Worm (Caenorhabditis elegans) whole organism, early embryonic: ENCODE results near the gene cox-17.
A peak's percentile ranks its signal among the peaks of the same experiment; 100 is the strongest.

Experiments
- B0310.2 ChIP-seq: sonication (generic microtip); optimal IDR thresholded peaks from 2 replicates; lab custom pipeline; 2016; ENCODE audit warnings: mild to moderate bottlenecking, missing genetic modification characterization, missing compliant biosample characterization
- F13C5.2 ChIP-seq: sonication (generic microtip); optimal IDR thresholded peaks from 2 replicates; lab custom pipeline; 2017; ENCODE audit warnings: mild to moderate bottlenecking, missing genetic modification characterization, inconsistent platforms, missing compliant biosample characterization
- aly-1 ChIP-seq: sonication (generic microtip); optimal IDR thresholded peaks from 2 replicates; lab custom pipeline; 2016; ENCODE audit warnings: missing genetic modification characterization, missing compliant biosample characterization
- ama-1 ChIP-seq: fragments of 150-350 bp; optimal IDR thresholded peaks from 2 replicates; lab custom pipeline; 2014
- ceh-13 ChIP-seq: fragments of 200-800 bp; sonication (Bioruptor generic); optimal IDR thresholded peaks from 2 replicates; lab custom pipeline; 2018; ENCODE audit warnings: mild to moderate bottlenecking, missing genetic modification characterization, missing compliant biosample characterization
- flt-1 ChIP-seq: fragments of 200-800 bp; sonication (Bioruptor generic); IDR thresholded peaks from 2 replicates; pipeline ENCODE4 v1.3.6; 2022; ENCODE audit warnings: missing genetic modification characterization, missing compliant biosample characterization
- hmg-4 ChIP-seq: fragments of 200-800 bp; sonication (Bioruptor generic); optimal IDR thresholded peaks from 2 replicates; lab custom pipeline; 2018; ENCODE audit warnings: mild to moderate bottlenecking, missing genetic modification characterization, missing compliant biosample characterization
- hnd-1 ChIP-seq: sonication (generic microtip); optimal IDR thresholded peaks from 2 replicates; lab custom pipeline; 2016; ENCODE audit warnings: missing genetic modification characterization, missing compliant biosample characterization
- pes-1 ChIP-seq: fragments of 200-800 bp; sonication (Bioruptor generic); IDR thresholded peaks from 2 replicates; pipeline ENCODE4 v1.3.6; 2022; ENCODE audit warnings: missing genetic modification reagents, missing genetic modification characterization, missing compliant biosample characterization
- tbx-37 ChIP-seq: fragments of 200-800 bp; sonication (Bioruptor generic); conservative IDR thresholded peaks from 2 replicates; pipeline ENCODE4 v1.3.6; 2022; ENCODE audit warnings: missing genetic modification reagents, missing genetic modification characterization, missing compliant biosample characterization
- tra-4 ChIP-seq: sonication (generic microtip); optimal IDR thresholded peaks from 2 replicates; lab custom pipeline; 2017; ENCODE audit warnings: missing genetic modification characterization, missing compliant biosample characterization

ce11 chrIII:235115-235514 lies 44.3 kb downstream of the cox-17 start:
- TF ChIP-seq hmg-4 (no peak), flt-1 (no peak), pes-1 (GFP tag; lab: Robert Waterston, UW) (0 out of 2 replicates have a peak, but pooled peaks have one; percentile 28), ama-1 (lab: Kevin White, UChicago) (peak; percentile 55), aly-1 (no peak), hnd-1 (tag; lab: Kevin White, UChicago) (no peak), ceh-13 (GFP tag; lab: Kevin White, UChicago) (no peak), tra-4 (no peak), F13C5.2 (tag; lab: Kevin White, UChicago) (peak; percentile 76), tbx-37 (no peak), B0310.2 (tag; lab: Kevin White, UChicago) (no peak)
